Fruit fly (Drosophila melanogaster) whole organism, embryonic: ENCODE data around the gene Sema5c.

Experiments
- B-H2 ChIP-seq: fragments of 200-800 bp; sonication (Bioruptor generic); optimal IDR thresholded peaks from 2 replicates; lab custom pipeline; 2018; ENCODE audit warnings: missing biosample characterization, mild to moderate bottlenecking, missing genetic modification characterization
- Bgb ChIP-seq: fragments of 200-800 bp; sonication (Bioruptor generic); IDR thresholded peaks from 2 replicates; pipeline ENCODE4 v1.3.6; 2022; ENCODE audit warnings: missing biosample characterization, missing genetic modification characterization; ENCODE audit not compliant: partially characterized antibody
- Bteb2 ChIP-seq: fragments of 200-800 bp; sonication (Bioruptor generic); optimal IDR thresholded peaks from 2 replicates; lab custom pipeline; 2016; ENCODE audit warnings: missing biosample characterization, missing genetic modification characterization
- CG10366 ChIP-seq: fragments of 200-800 bp; sonication (Bioruptor generic); IDR thresholded peaks from 2 replicates; pipeline ENCODE4 v1.3.6; 2022; ENCODE audit warnings: missing biosample characterization, missing genetic modification characterization
- CG10543 ChIP-seq: fragments of 200-800 bp; sonication (Bioruptor generic); optimal IDR thresholded peaks from 3 replicates; lab custom pipeline; 2017; ENCODE audit warnings: missing biosample characterization, mild to moderate bottlenecking, missing genetic modification characterization, moderate library complexity
- CG10565 ChIP-seq: fragments of 200-800 bp; sonication (Bioruptor generic); optimal IDR thresholded peaks from 3 replicates; lab custom pipeline; 2016; ENCODE audit warnings: missing biosample characterization, mild to moderate bottlenecking, missing genetic modification characterization
- CG11398 ChIP-seq: fragments of 200-800 bp; sonication (Bioruptor generic); optimal IDR thresholded peaks from 2 replicates; lab custom pipeline; 2016; ENCODE audit warnings: missing biosample characterization, missing genetic modification characterization
- CG11696 ChIP-seq: fragments of 200-800 bp; sonication (Bioruptor generic); IDR thresholded peaks from 2 replicates; pipeline ENCODE4 v1.3.6; 2022; ENCODE audit warnings: missing biosample characterization, missing genetic modification characterization
- CG12071 ChIP-seq: fragments of 200-800 bp; sonication (Bioruptor generic); optimal IDR thresholded peaks from 3 replicates; lab custom pipeline; 2018; ENCODE audit warnings: missing biosample characterization, mild to moderate bottlenecking, missing genetic modification characterization
- CG12769 ChIP-seq: fragments of 200-800 bp; sonication (Bioruptor generic); optimal IDR thresholded peaks from 2 replicates; lab custom pipeline; 2019; ENCODE audit warnings: missing biosample characterization, mild to moderate bottlenecking, missing genetic modification characterization, moderate library complexity
- CG17829 ChIP-seq: fragments of 200-800 bp; optimal IDR thresholded peaks from 2 replicates; lab custom pipeline; 2019; ENCODE audit warnings: missing biosample characterization, mild to moderate bottlenecking, missing genetic modification characterization, moderate library complexity
- CG2712 ChIP-seq: fragments of 200-800 bp; optimal IDR thresholded peaks from 3 replicates; lab custom pipeline; 2019; ENCODE audit warnings: missing biosample characterization, mild to moderate bottlenecking, missing genetic modification characterization, moderate library complexity
- CG3163 ChIP-seq: fragments of 200-800 bp; sonication (Bioruptor generic); optimal IDR thresholded peaks from 3 replicates; lab custom pipeline; 2016; ENCODE audit warnings: missing biosample characterization, missing genetic modification characterization
- CG32532 ChIP-seq: fragments of 200-800 bp; sonication (Bioruptor generic); IDR thresholded peaks from 2 replicates; pipeline ENCODE4 v1.3.6; 2022; ENCODE audit warnings: missing biosample characterization, missing genetic modification characterization
- CG6254 ChIP-seq: fragments of 200-800 bp; sonication (Bioruptor generic); optimal IDR thresholded peaks from 3 replicates; lab custom pipeline; 2017; ENCODE audit warnings: mild to moderate bottlenecking, missing biosample characterization, missing genetic modification reagents, missing genetic modification characterization
- CG8281 ChIP-seq: fragments of 200-800 bp; sonication (Bioruptor generic); optimal IDR thresholded peaks from 2 replicates; lab custom pipeline; 2018; ENCODE audit warnings: missing biosample characterization, mild to moderate bottlenecking, missing genetic modification characterization, moderate library complexity
- CG8290 ChIP-seq, 3 experiments: fragments of 200-800 bp; sonication (Bioruptor generic); optimal IDR thresholded peaks; 2 replicates each; lab custom pipeline; 2016 to 2019; ENCODE audit warnings: missing biosample characterization in 3 of 3, missing genetic modification characterization in 3 of 3, mild to moderate bottlenecking in 2 of 3, moderate library complexity in 1 of 3
- CG8765 ChIP-seq: fragments of 200-800 bp; sonication (Bioruptor generic); IDR thresholded peaks from 2 replicates; pipeline ENCODE4 v1.3.6; 2022; ENCODE audit warnings: missing biosample characterization, missing genetic modification characterization
- CG9437 ChIP-seq: fragments of 200-800 bp; sonication (Bioruptor generic); optimal IDR thresholded peaks from 2 replicates; lab custom pipeline; 2018; ENCODE audit warnings: missing biosample characterization, mild to moderate bottlenecking, missing genetic modification characterization
- Deaf1 ChIP-seq: fragments of 200-800 bp; optimal IDR thresholded peaks from 3 replicates; lab custom pipeline; 2019; ENCODE audit warnings: missing biosample characterization, mild to moderate bottlenecking, missing genetic modification characterization, moderate library complexity
- Dek ChIP-seq: fragments of 200-800 bp; sonication (Bioruptor generic); optimal IDR thresholded peaks from 3 replicates; lab custom pipeline; 2019; ENCODE audit warnings: missing biosample characterization, mild to moderate bottlenecking, missing genetic modification characterization, moderate library complexity
- Elba2 ChIP-seq: fragments of 200-800 bp; sonication (Bioruptor generic); optimal IDR thresholded peaks from 3 replicates; lab custom pipeline; 2016; ENCODE audit warnings: missing biosample characterization, missing genetic modification characterization
- HLH4C ChIP-seq: fragments of 200-800 bp; sonication (Bioruptor generic); IDR thresholded peaks from 3 replicates; pipeline ENCODE4 v1.3.6; 2022; ENCODE audit warnings: missing biosample characterization, missing genetic modification characterization; ENCODE audit not compliant: partially characterized antibody
- HLH54F ChIP-seq: fragments of 200-800 bp; sonication (Bioruptor generic); optimal IDR thresholded peaks from 3 replicates; lab custom pipeline; 2016; ENCODE audit warnings: missing biosample characterization, missing genetic modification characterization
- Hmx ChIP-seq: fragments of 200-800 bp; sonication (Bioruptor generic); optimal IDR thresholded peaks from 2 replicates; lab custom pipeline; 2016; ENCODE audit warnings: missing biosample characterization, missing genetic modification characterization
- Hr39 ChIP-seq: fragments of >200 bp; optimal IDR thresholded peaks from 2 replicates; lab custom pipeline; 2017
- MESR4 ChIP-seq: fragments of 200-800 bp; sonication (Bioruptor generic); optimal IDR thresholded peaks from 2 replicates; lab custom pipeline; 2018; ENCODE audit warnings: missing biosample characterization, mild to moderate bottlenecking, missing genetic modification characterization, moderate library complexity
- Max ChIP-seq: fragments of 200-800 bp; sonication (Bioruptor generic); optimal IDR thresholded peaks from 2 replicates; lab custom pipeline; 2016; ENCODE audit warnings: missing biosample characterization, mild to moderate bottlenecking, missing genetic modification characterization
- PHDP ChIP-seq: fragments of 200-800 bp; sonication (Bioruptor generic); optimal IDR thresholded peaks from 3 replicates; lab custom pipeline; 2018; ENCODE audit warnings: missing biosample characterization, mild to moderate bottlenecking, missing genetic modification characterization, moderate library complexity
- Side ChIP-seq: fragments of 200-800 bp; sonication (Bioruptor generic); optimal IDR thresholded peaks from 2 replicates; lab custom pipeline; 2016; ENCODE audit warnings: missing biosample characterization, missing genetic modification characterization
- Sin3A ChIP-seq: fragments of >200 bp; optimal IDR thresholded peaks from 2 replicates; lab custom pipeline; 2018
- Spps ChIP-seq: fragments of 200-800 bp; sonication (Bioruptor generic); optimal IDR thresholded peaks from 2 replicates; lab custom pipeline; 2018; ENCODE audit warnings: missing biosample characterization, mild to moderate bottlenecking, missing genetic modification characterization
- ac ChIP-seq: fragments of 200-800 bp; sonication (Bioruptor generic); optimal IDR thresholded peaks from 3 replicates; lab custom pipeline; 2017; ENCODE audit warnings: missing biosample characterization, mild to moderate bottlenecking, missing genetic modification characterization
- dmrt99B ChIP-seq: fragments of 200-800 bp; sonication (Bioruptor generic); optimal IDR thresholded peaks from 2 replicates; lab custom pipeline; 2018; ENCODE audit warnings: missing biosample characterization, mild to moderate bottlenecking, missing genetic modification characterization, moderate library complexity
- dpn ChIP-seq, 2 experiments: fragments of 200-800 bp; sonication (Bioruptor generic); optimal IDR thresholded peaks; 3 replicates each; lab custom pipeline; 2016; ENCODE audit warnings: missing biosample characterization in 2 of 2, missing genetic modification characterization in 2 of 2
- ewg ChIP-seq: fragments of 200-800 bp; sonication (Bioruptor generic); optimal IDR thresholded peaks from 3 replicates; lab custom pipeline; 2017; ENCODE audit warnings: mild to moderate bottlenecking, missing biosample characterization, missing genetic modification reagents, missing genetic modification characterization
- fd64A ChIP-seq: fragments of 200-800 bp; sonication (Bioruptor generic); optimal IDR thresholded peaks from 3 replicates; lab custom pipeline; 2018; ENCODE audit warnings: missing biosample characterization, mild to moderate bottlenecking, missing genetic modification characterization
- grau ChIP-seq: fragments of 200-800 bp; optimal IDR thresholded peaks from 3 replicates; lab custom pipeline; 2019; ENCODE audit warnings: missing biosample characterization, mild to moderate bottlenecking, missing genetic modification characterization, moderate library complexity
- gsb-n ChIP-seq: fragments of 200-800 bp; sonication (Bioruptor generic); optimal IDR thresholded peaks from 3 replicates; lab custom pipeline; 2018; ENCODE audit warnings: missing biosample characterization, mild to moderate bottlenecking, missing genetic modification characterization
- ham ChIP-seq: fragments of 200-800 bp; sonication (Bioruptor generic); IDR thresholded peaks from 2 replicates; pipeline ENCODE4 v1.3.6; 2022; ENCODE audit warnings: missing biosample characterization, missing genetic modification characterization
- kni ChIP-seq: fragments of 200-800 bp; sonication (Bioruptor generic); optimal IDR thresholded peaks from 3 replicates; lab custom pipeline; 2017; ENCODE audit warnings: mild to moderate bottlenecking, missing biosample characterization, missing genetic modification reagents, missing genetic modification characterization
- lilli ChIP-seq: fragments of 200-800 bp; sonication (Bioruptor generic); optimal IDR thresholded peaks from 3 replicates; lab custom pipeline; 2016; ENCODE audit warnings: missing biosample characterization, missing genetic modification characterization
- nerfin-1 ChIP-seq: fragments of 200-800 bp; sonication (Bioruptor generic); optimal IDR thresholded peaks from 3 replicates; lab custom pipeline; 2019; ENCODE audit warnings: missing biosample characterization, mild to moderate bottlenecking, missing genetic modification characterization, moderate library complexity
- ranshi ChIP-seq: fragments of 200-800 bp; sonication (Bioruptor generic); IDR thresholded peaks from 2 replicates; pipeline ENCODE4 v1.3.6; 2022; ENCODE audit warnings: missing biosample characterization, missing genetic modification characterization
- repo ChIP-seq: fragments of 200-800 bp; sonication (Bioruptor generic); optimal IDR thresholded peaks from 2 replicates; lab custom pipeline; 2016; ENCODE audit warnings: missing biosample characterization, missing genetic modification characterization
- slou ChIP-seq: fragments of 200-800 bp; sonication (Bioruptor generic); optimal IDR thresholded peaks from 3 replicates; lab custom pipeline; 2016; ENCODE audit warnings: missing biosample characterization, missing genetic modification characterization
- sna ChIP-seq: fragments of 200-800 bp; sonication (Bioruptor generic); IDR thresholded peaks from 2 replicates; pipeline ENCODE4 v1.3.6; 2022; ENCODE audit warnings: missing biosample characterization, missing genetic modification characterization; ENCODE audit not compliant: partially characterized antibody
- tup ChIP-seq: fragments of 200-800 bp; sonication (Bioruptor generic); optimal IDR thresholded peaks from 2 replicates; lab custom pipeline; 2016; ENCODE audit warnings: missing biosample characterization, mild to moderate bottlenecking, missing genetic modification characterization, moderate library complexity
- unc-4 ChIP-seq: fragments of 200-800 bp; sonication (Bioruptor generic); IDR thresholded peaks from 2 replicates; pipeline ENCODE4 v1.3.6; 2022; ENCODE audit warnings: missing biosample characterization, missing genetic modification characterization; ENCODE audit not compliant: partially characterized antibody

The Sema5c gene

dm6 chr3L:12111081-12111958 is 29.7 kb upstream of the Sema5c start (continued):
- TF ChIP-seq sna (GFP tag; lab: Robert Waterston, UW): no peak
- TF ChIP-seq CG8290 (GFP tag; optimal IDR thresholded peaks at IDR 0.05; lab: Kevin White, UChicago): peak; percentile 48
- no peak for TF ChIP-seq CG8290 (tag; optimal IDR thresholded peaks at IDR 0.05; lab: Kevin White, UChicago)
- peak; percentile 96 for TF ChIP-seq CG17829 (tag; lab: Kevin White, UChicago)
- no peak for TF ChIP-seq MESR4
- TF ChIP-seq Sin3A (lab: Kevin White, UChicago): no peak
- TF ChIP-seq Dek (tag; lab: Kevin White, UChicago): peak; percentile 66
- TF ChIP-seq gsb-n (tag; lab: Kevin White, UChicago): peak; percentile 88
- no peak for TF ChIP-seq ac (GFP tag; lab: Kevin White, UChicago)
- TF ChIP-seq CG2712: peak; percentile 97
- no peak for TF ChIP-seq CG12769 (tag; lab: Kevin White, UChicago)
- no peak for TF ChIP-seq repo (GFP tag; lab: Kevin White, UChicago)
- no peak for TF ChIP-seq Side (GFP tag; lab: Kevin White, UChicago)
- no peak for TF ChIP-seq CG10543 (GFP tag; lab: Kevin White, UChicago)
- TF ChIP-seq Deaf1 (tag; lab: Kevin White, UChicago): peak; percentile 70
- TF ChIP-seq Bgb (GFP tag; lab: Robert Waterston, UW): no peak
- TF ChIP-seq dpn (GFP tag; optimal IDR thresholded peaks at IDR 0.05; lab: Kevin White, UChicago): peak in 1 of 2 experiments; percentile 68
- peak; percentile 60 for TF ChIP-seq CG10366
- no peak for TF ChIP-seq tup (GFP tag; lab: Kevin White, UChicago)
- peak; percentile 89 for TF ChIP-seq dmrt99B
- peak; percentile 63 for TF ChIP-seq CG32532
- TF ChIP-seq grau: peak; percentile 92
- TF ChIP-seq nerfin-1 (tag; lab: Kevin White, UChicago): peak; percentile 85
- peak; percentile 95 for TF ChIP-seq Spps (tag; lab: Kevin White, UChicago)
- TF ChIP-seq fd64A: no peak
- no peak for TF ChIP-seq Hmx (GFP tag; lab: Kevin White, UChicago)
- TF ChIP-seq PHDP: peak; percentile 93
- no peak for TF ChIP-seq ham
- TF ChIP-seq Bteb2 (GFP tag; lab: Kevin White, UChicago): peak; percentile 12
- TF ChIP-seq lilli: peak; percentile 36
- no peak for TF ChIP-seq B-H2 (GFP tag; lab: Kevin White, UChicago)
- no peak for TF ChIP-seq CG12071
- peak; percentile 89 for TF ChIP-seq CG9437
- TF ChIP-seq CG8765: no peak
- TF ChIP-seq CG3163 (GFP tag; lab: Kevin White, UChicago): peak; percentile 74
- TF ChIP-seq slou (GFP tag; lab: Kevin White, UChicago): no peak
- TF ChIP-seq CG11696 (GFP tag; lab: Robert Waterston, UW): no peak
- peak; percentile 36 for TF ChIP-seq CG11398 (GFP tag; lab: Kevin White, UChicago)
- TF ChIP-seq ewg (GFP tag; lab: Kevin White, UChicago): peak; percentile 64
- TF ChIP-seq kni (GFP tag; lab: Kevin White, UChicago): peak; percentile 87
- TF ChIP-seq CG10565 (GFP tag; lab: Kevin White, UChicago): no peak
- no peak for TF ChIP-seq HLH54F
- TF ChIP-seq CG8281: peak; percentile 71
- TF ChIP-seq Elba2 (GFP tag; lab: Kevin White, UChicago): no peak
- TF ChIP-seq Hr39 (lab: Kevin White, UChicago): no peak
- TF ChIP-seq unc-4 (GFP tag; lab: Robert Waterston, UW): no peak
- no peak for TF ChIP-seq ranshi
- no peak for TF ChIP-seq HLH4C
- TF ChIP-seq CG6254: peak; percentile 71
- TF ChIP-seq Max (GFP tag; lab: Kevin White, UChicago): peak; percentile 45
